Worm (Caenorhabditis elegans): ENCODE results near the gene F07G6.8.

ce11 chrX:1718479-1718878, 1.8 kb downstream of the F07G6.8 start, which contains the start of gene fbxa-53:
- TF ChIP-seq sma-9 (GFP tag; optimal IDR thresholded peaks at IDR 0.05) (no peak), sma-9 (tag; optimal IDR thresholded peaks at IDR 0.05) (no peak), Y55F3AM.14 (GFP tag; optimal IDR thresholded peaks at IDR 0.05) (no peak), nhr-237 (tag; optimal IDR thresholded peaks at IDR 0.05) (no peak), ztf-11 (tag; optimal IDR thresholded peaks at IDR 0.05) (no peak), nhr-77 (tag; optimal IDR thresholded peaks at IDR 0.05) (no peak), snpc-4 (tag; optimal IDR thresholded peaks at IDR 0.05) (no peak), ZK546.5 (tag; optimal IDR thresholded peaks at IDR 0.05) (no peak), ama-1 (optimal IDR thresholded peaks at IDR 0.05) (no peak)

All from whole organism, L2 larva.